Worm (Caenorhabditis elegans) whole organism, L3 larva: ENCODE results near the gene cest-31.
A peak's percentile ranks its signal among the peaks of the same experiment; 100 is the strongest.

Experiments used
- ZK546.5 ChIP-seq: sonication (generic microtip); optimal IDR thresholded peaks from 2 replicates; lab custom pipeline; 2017; ENCODE audit warnings: missing biosample characterization, missing genetic modification characterization
- aly-2 ChIP-seq: fragments of 150-350 bp; optimal IDR thresholded peaks from 2 replicates; lab custom pipeline; 2014; ENCODE audit warnings: missing biosample characterization, missing genetic modification characterization
- ama-1 ChIP-seq: fragments of 150-350 bp; optimal IDR thresholded peaks from 2 replicates; lab custom pipeline; 2018
- ceh-16 ChIP-seq: sonication (generic microtip); optimal IDR thresholded peaks from 2 replicates; lab custom pipeline; 2017; ENCODE audit warnings: missing biosample characterization, missing genetic modification characterization
- ceh-28 ChIP-seq: fragments of 150-350 bp; optimal IDR thresholded peaks from 2 replicates; lab custom pipeline; 2014; ENCODE audit warnings: missing biosample characterization, missing genetic modification reagents, missing genetic modification characterization
- ceh-82 ChIP-seq: fragments of 150-350 bp; optimal IDR thresholded peaks from 2 replicates; lab custom pipeline; 2014; ENCODE audit warnings: missing biosample characterization, missing genetic modification characterization
- daf-12 ChIP-seq: fragments of 150-350 bp; optimal IDR thresholded peaks from 2 replicates; lab custom pipeline; 2014; ENCODE audit warnings: missing biosample characterization, missing genetic modification reagents, missing genetic modification characterization
- egl-5 ChIP-seq: fragments of 150-350 bp; optimal IDR thresholded peaks from 2 replicates; lab custom pipeline; 2017; ENCODE audit warnings: missing biosample characterization, missing genetic modification reagents, missing genetic modification characterization, inconsistent platforms
- elt-2 ChIP-seq: sonication (generic microtip); optimal IDR thresholded peaks from 2 replicates; lab custom pipeline; 2016; ENCODE audit warnings: missing genetic modification reagents, mild to moderate bottlenecking, missing genetic modification characterization, missing compliant biosample characterization
- elt-3 ChIP-seq, 3 experiments: fragments of 150-350 bp in 1 of 3; sonication (generic microtip) in 2 of 3; optimal IDR thresholded peaks; 2 replicates in 2 of 3; 4 replicates in 1 of 3; lab custom pipeline; 2014 to 2017; ENCODE audit warnings: missing biosample characterization in 3 of 3, missing genetic modification characterization in 3 of 3
- fkh-10 ChIP-seq: sonication (generic microtip); optimal IDR thresholded peaks from 2 replicates; lab custom pipeline; 2017; ENCODE audit warnings: missing biosample characterization, missing genetic modification reagents, missing genetic modification characterization
- jun-1 ChIP-seq: fragments of 150-350 bp; optimal IDR thresholded peaks from 2 replicates; lab custom pipeline; 2014; ENCODE audit warnings: missing biosample characterization, missing genetic modification reagents, missing genetic modification characterization
- lin-15B ChIP-seq: fragments of 150-350 bp; optimal IDR thresholded peaks from 2 replicates; lab custom pipeline; 2014; ENCODE audit warnings: missing biosample characterization, missing genetic modification characterization
- lin-39 ChIP-seq: fragments of 150-350 bp; optimal IDR thresholded peaks from 2 replicates; lab custom pipeline; 2018; ENCODE audit warnings: missing biosample characterization, missing genetic modification reagents, missing genetic modification characterization
- lsy-12 ChIP-seq: sonication (generic microtip); optimal IDR thresholded peaks from 2 replicates; lab custom pipeline; 2016; ENCODE audit warnings: mild to moderate bottlenecking, missing genetic modification characterization, missing compliant biosample characterization
- mdl-1 ChIP-seq: fragments of 150-350 bp; optimal IDR thresholded peaks from 2 replicates; lab custom pipeline; 2014; ENCODE audit warnings: missing biosample characterization, missing genetic modification characterization
- mml-1 ChIP-seq: fragments of 150-350 bp; sonication (generic microtip); optimal IDR thresholded peaks from 3 replicates; lab custom pipeline; 2014; ENCODE audit warnings: missing biosample characterization, missing genetic modification characterization
- nfya-1 ChIP-seq: sonication (generic microtip); optimal IDR thresholded peaks from 2 replicates; lab custom pipeline; 2017; ENCODE audit warnings: missing genetic modification characterization, mild to moderate bottlenecking, missing compliant biosample characterization, antibody characterized with exemption, moderate library complexity; ENCODE audit not compliant: insufficient read depth
- nhr-12 ChIP-seq: fragments of 150-350 bp; optimal IDR thresholded peaks from 2 replicates; lab custom pipeline; 2014; ENCODE audit warnings: missing biosample characterization, missing genetic modification characterization
- nhr-23 ChIP-seq: fragments of 150-350 bp; optimal IDR thresholded peaks from 2 replicates; lab custom pipeline; 2014; ENCODE audit warnings: missing biosample characterization, missing genetic modification reagents, missing genetic modification characterization
- nhr-25 ChIP-seq: sonication (generic microtip); optimal IDR thresholded peaks from 2 replicates; lab custom pipeline; 2017; ENCODE audit warnings: missing biosample characterization, missing genetic modification characterization
- nhr-28 ChIP-seq: fragments of 150-350 bp; optimal IDR thresholded peaks from 2 replicates; lab custom pipeline; 2014; ENCODE audit warnings: missing biosample characterization, missing genetic modification characterization
- nhr-43 ChIP-seq: sonication (generic microtip); optimal IDR thresholded peaks from 2 replicates; lab custom pipeline; 2016; ENCODE audit warnings: mild to moderate bottlenecking, missing genetic modification characterization, missing compliant biosample characterization; ENCODE audit not compliant: poor library complexity, severe bottlenecking
- nhr-76 ChIP-seq: fragments of 150-350 bp; sonication (generic microtip); optimal IDR thresholded peaks from 5 replicates; lab custom pipeline; 2014; ENCODE audit warnings: missing biosample characterization, missing genetic modification characterization
- nhr-77 ChIP-seq: fragments of 150-350 bp; optimal IDR thresholded peaks from 2 replicates; lab custom pipeline; 2014; ENCODE audit warnings: missing biosample characterization, missing genetic modification characterization
- pha-4 ChIP-seq: fragments of 150-350 bp; optimal IDR thresholded peaks from 2 replicates; lab custom pipeline; 2014; ENCODE audit warnings: missing biosample characterization, missing genetic modification reagents, missing genetic modification characterization
- pqm-1 ChIP-seq: fragments of 150-350 bp; optimal IDR thresholded peaks from 2 replicates; lab custom pipeline; 2017; ENCODE audit warnings: missing biosample characterization, missing genetic modification characterization, inconsistent platforms
- skn-1 ChIP-seq: fragments of 150-350 bp; optimal IDR thresholded peaks from 2 replicates; lab custom pipeline; 2014; ENCODE audit warnings: missing biosample characterization, missing genetic modification characterization
- snpc-4 ChIP-seq: fragments of 150-350 bp; optimal IDR thresholded peaks from 2 replicates; lab custom pipeline; 2014; ENCODE audit warnings: missing biosample characterization, missing genetic modification characterization
- tbx-2 ChIP-seq: sonication (generic microtip); optimal IDR thresholded peaks from 2 replicates; lab custom pipeline; 2016; ENCODE audit warnings: mild to moderate bottlenecking, missing genetic modification characterization, missing compliant biosample characterization
- unc-62 ChIP-seq: fragments of 150-350 bp; sonication (generic microtip); optimal IDR thresholded peaks from 4 replicates; lab custom pipeline; 2014; ENCODE audit warnings: missing biosample characterization, missing genetic modification reagents, missing genetic modification characterization
- ztf-4 ChIP-seq: fragments of 150-350 bp; optimal IDR thresholded peaks from 2 replicates; lab custom pipeline; 2014; ENCODE audit warnings: missing biosample characterization, missing genetic modification characterization

The cest-31 gene

DNA sequence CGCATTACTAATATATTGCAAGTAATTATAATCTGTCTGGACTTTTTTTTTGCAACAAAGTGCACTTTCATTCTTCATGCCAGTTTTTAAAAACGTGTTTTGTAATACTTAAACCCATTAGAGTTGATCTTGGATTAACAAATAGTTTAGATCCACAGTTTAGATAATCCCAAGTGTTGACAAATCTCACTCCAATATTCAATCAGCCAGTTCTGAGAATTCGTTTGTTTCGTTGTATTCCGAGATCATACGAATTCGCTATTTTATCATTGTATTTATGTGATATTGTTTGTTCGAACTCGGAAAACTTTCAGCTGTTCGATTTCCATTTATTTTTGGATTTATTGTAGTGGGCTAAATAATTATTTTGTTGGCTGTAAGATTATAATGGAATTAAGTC lies 28.3 kb upstream of the cest-31 start:
- TF ChIP-seq mml-1 (no peak), daf-12 (tag; lab: Kevin White, UChicago) (no peak), snpc-4 (tag; lab: Kevin White, UChicago) (no peak), ceh-16 (tag; lab: Kevin White, UChicago) (no peak)
- TF ChIP-seq, all 47 proteins: peak for 0

DNA sequence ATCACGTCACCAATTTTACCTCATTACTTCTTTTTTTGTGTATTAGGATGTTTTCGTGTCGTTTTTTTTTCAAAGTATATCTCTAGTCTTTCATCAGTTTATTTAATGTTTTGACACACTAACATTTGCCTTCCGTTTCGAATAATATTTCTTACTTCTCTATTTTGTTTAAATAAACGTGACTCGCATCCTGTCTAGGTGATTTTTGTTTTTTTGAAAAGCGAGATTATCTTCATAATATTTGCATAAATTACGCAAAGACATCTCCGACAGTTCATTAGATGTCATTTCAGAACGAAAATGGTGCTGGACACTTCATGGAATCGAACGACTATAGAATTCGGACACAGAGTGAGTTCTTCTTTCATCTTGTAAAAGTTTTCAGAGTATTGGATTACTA lies 24.8 kb upstream of the cest-31 start, which contains the start of gene T10H9.1:
T10H9.1 (plus strand) TSS at position 301 of the 400 bp plus-strand sequence.
- no peak for TF ChIP-seq nhr-76 (tag; lab: Kevin White, UChicago)
- TF ChIP-seq ama-1 (lab: Kevin White, UChicago): no peak
- TF ChIP-seq mdl-1: no peak
- no peak for TF ChIP-seq elt-3 (tag; optimal IDR thresholded peaks at IDR 0.05; lab: Kevin White, UChicago)
- TF ChIP-seq daf-12 (tag; lab: Kevin White, UChicago): no peak
- no peak for TF ChIP-seq elt-2
- no peak for TF ChIP-seq fkh-10
- TF ChIP-seq mml-1: no peak
- no peak for TF ChIP-seq tbx-2 (tag; lab: Kevin White, UChicago)
- TF ChIP-seq ZK546.5 (tag; lab: Kevin White, UChicago): no peak
- TF ChIP-seq ztf-4: no peak
- TF ChIP-seq lsy-12 (tag; lab: Kevin White, UChicago): no peak
- TF ChIP-seq ceh-28: no peak
- no peak for TF ChIP-seq nhr-25 (tag; lab: Kevin White, UChicago)
- no peak for TF ChIP-seq pha-4 (tag; lab: Kevin White, UChicago)
- TF ChIP-seq aly-2 (tag; lab: Kevin White, UChicago): no peak
- no peak for TF ChIP-seq nhr-12 (tag; lab: Kevin White, UChicago)
- no peak for TF ChIP-seq nhr-28 (tag; lab: Kevin White, UChicago)

DNA sequence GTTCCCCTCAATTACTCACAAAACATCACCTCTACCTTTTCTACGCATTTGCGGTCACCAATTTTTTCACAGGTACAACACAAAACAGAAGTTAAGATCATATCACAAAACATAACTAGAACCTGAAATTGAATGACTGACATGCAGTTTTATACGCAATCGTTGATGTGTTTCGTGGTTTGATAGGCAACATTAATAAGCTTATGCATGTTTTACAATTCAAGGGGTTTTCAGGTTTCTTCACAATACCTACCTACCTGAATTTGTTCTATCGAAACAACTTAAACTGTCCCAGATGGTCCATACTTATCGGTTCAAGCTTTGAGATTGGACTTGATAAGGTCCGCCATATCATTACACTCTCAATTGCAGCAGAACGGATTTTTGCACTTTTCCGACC lies 23.6 kb upstream of the cest-31 start:
- no peak for TF ChIP-seq unc-62 (GFP tag; lab: Kevin White, UChicago)

DNA sequence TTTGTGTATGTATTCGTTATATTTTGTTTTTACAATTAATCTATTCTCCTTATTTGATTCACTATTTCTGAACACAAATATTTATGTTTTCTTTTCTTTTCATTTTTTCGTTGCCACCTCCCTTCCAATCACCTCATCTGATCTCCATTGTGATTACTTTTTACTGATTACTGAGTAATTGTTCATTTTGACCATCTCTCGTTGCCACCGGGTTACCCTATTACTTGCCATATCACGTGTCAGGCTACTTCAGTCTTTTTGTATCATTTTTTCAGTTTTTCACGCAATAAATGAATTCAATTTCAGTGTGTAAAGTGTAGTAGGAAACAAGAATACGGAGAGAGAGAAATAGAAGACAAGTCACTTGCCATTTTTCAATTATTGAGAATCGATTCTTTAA lies 22.0 kb upstream of the cest-31 start, which contains the start of gene T10H9.8:
T10H9.8 (plus strand) TSS at position 301 of the 400 bp plus-strand sequence.
- no peak for TF ChIP-seq elt-2

DNA sequence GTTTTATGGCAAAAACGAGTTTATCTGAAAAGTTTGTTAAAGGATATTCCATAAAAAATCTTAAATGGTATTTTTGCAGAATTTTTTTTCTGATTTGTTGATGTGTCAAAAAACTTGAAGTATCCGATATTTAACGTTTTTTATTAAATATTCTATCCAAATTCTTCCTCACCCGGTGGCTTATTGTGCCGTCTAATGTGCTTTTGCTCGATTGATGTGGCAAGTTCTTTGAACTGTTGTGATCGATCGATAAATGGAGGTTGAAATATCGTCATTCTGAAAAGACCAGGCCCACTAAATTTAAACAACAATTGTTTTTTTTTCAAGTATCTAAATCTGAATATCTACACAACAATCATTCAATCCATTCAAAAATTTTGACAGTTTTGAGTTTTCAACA lies 18.9 kb upstream of the cest-31 start, which contains the start of gene syx-18:
syx-18 (minus strand) TSS at position 276 of the 400 bp plus-strand sequence.
- TF ChIP-seq jun-1 (tag; lab: Kevin White, UChicago) (no peak), ama-1 (lab: Kevin White, UChicago) (peak; percentile 62)

DNA sequence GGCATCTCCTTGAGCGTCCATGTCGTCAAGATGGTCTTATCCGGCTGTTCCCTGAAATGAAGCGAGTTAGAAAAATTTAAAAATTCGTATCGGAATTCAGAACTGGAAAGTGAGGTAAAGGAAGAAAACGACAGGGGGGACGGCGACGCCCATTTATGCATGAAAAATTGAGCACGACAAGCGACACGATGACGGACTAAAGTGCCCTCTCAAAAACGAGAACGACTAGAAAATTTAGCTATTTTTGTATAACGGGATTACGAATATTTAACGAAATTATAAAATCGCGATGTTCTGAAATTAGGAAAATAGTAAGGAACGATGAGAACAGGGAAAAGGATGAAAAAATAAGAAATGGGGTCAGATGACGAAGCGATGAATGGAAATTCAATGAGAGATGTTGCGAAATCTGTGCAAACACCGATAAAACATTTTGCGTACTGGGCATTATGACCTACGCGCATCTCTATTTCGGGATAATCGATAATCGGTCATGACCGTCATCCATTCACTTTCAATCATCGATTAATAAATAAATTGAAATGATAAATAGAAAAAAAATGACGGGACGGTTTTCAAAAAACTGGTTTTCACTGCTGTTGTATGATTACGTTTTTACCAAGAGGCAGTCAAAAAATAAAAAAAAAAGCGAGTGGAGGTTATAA lies 17.5 kb upstream of the cest-31 start, which contains the start of gene snb-1:
snb-1 (minus strand) TSS at position 51 of the 665 bp plus-strand sequence.
- TF ChIP-seq pha-4 (tag; lab: Kevin White, UChicago) (peak; percentile 69), lin-15B (tag; lab: Kevin White, UChicago) (peak; percentile 34), nhr-76 (tag; lab: Kevin White, UChicago) (no peak), pqm-1 (tag; lab: Kevin White, UChicago) (peak; percentile 54), nhr-23 (tag; lab: Kevin White, UChicago) (peak; percentile 97), snpc-4 (tag; lab: Kevin White, UChicago) (peak; percentile 6), nfya-1 (peak; percentile 68), nhr-43 (peak; percentile 13), nhr-28 (tag; lab: Kevin White, UChicago) (no peak), ztf-4 (peak; percentile 12), mdl-1 (no peak), nhr-12 (tag; lab: Kevin White, UChicago) (no peak), jun-1 (tag; lab: Kevin White, UChicago) (peak; percentile 42), nhr-25 (tag; lab: Kevin White, UChicago) (peak; percentile 80), lin-39 (tag; lab: Kevin White, UChicago) (peak; percentile 29), lsy-12 (tag; lab: Kevin White, UChicago) (peak; percentile 34), nhr-77 (tag; lab: Kevin White, UChicago) (peak; percentile 12), ceh-16 (tag; lab: Kevin White, UChicago) (no peak), egl-5 (tag; lab: Kevin White, UChicago) (peak; percentile 35), ceh-28 (peak; percentile 95), skn-1 (tag; lab: Kevin White, UChicago) (peak; percentile 35), ceh-82 (peak; percentile 86), elt-2 (peak; percentile 23), mml-1 (no peak)
- TF ChIP-seq, all 47 proteins: peak for 18
